Fruit fly (Drosophila melanogaster) whole organism, embryonic: ENCODE results near the gene Mkk4.

Source experiments
- Antp ChIP-seq: fragments of 200-800 bp; sonication (Bioruptor generic); optimal IDR thresholded peaks from 3 replicates; lab custom pipeline; 2016; ENCODE audit warnings: missing biosample characterization, missing genetic modification characterization
- CG12299 ChIP-seq: fragments of 200-800 bp; sonication (Bioruptor generic); optimal IDR thresholded peaks from 2 replicates; lab custom pipeline; 2018; ENCODE audit warnings: missing biosample characterization, mild to moderate bottlenecking, missing genetic modification characterization
- CG1233 ChIP-seq: fragments of 200-800 bp; sonication (Bioruptor generic); optimal IDR thresholded peaks from 4 replicates; lab custom pipeline; 2018; ENCODE audit warnings: missing biosample characterization, mild to moderate bottlenecking, missing genetic modification characterization
- CG12942 ChIP-seq: fragments of 200-800 bp; sonication (Bioruptor generic); optimal IDR thresholded peaks from 3 replicates; lab custom pipeline; 2016; ENCODE audit warnings: missing biosample characterization, missing genetic modification characterization
- CG13123 ChIP-seq: fragments of 200-800 bp; sonication (Bioruptor generic); optimal IDR thresholded peaks from 2 replicates; lab custom pipeline; 2016; ENCODE audit warnings: missing biosample characterization, missing genetic modification characterization
- CG13287 ChIP-seq: fragments of 200-800 bp; sonication (Bioruptor generic); IDR thresholded peaks from 2 replicates; pipeline ENCODE4 v1.3.6; 2022; ENCODE audit warnings: missing biosample characterization, missing genetic modification characterization; ENCODE audit not compliant: partially characterized antibody
- CG14860 ChIP-seq: fragments of 200-800 bp; sonication (Bioruptor generic); IDR thresholded peaks from 3 replicates; pipeline ENCODE4 v1.3.6; 2022; ENCODE audit warnings: missing biosample characterization, missing genetic modification characterization; ENCODE audit not compliant: partially characterized antibody
- CG16815 ChIP-seq: fragments of 200-800 bp; sonication (Bioruptor generic); optimal IDR thresholded peaks from 3 replicates; lab custom pipeline; 2017; ENCODE audit warnings: missing biosample characterization, mild to moderate bottlenecking, missing genetic modification characterization
- CG17186 ChIP-seq: fragments of 200-800 bp; sonication (Bioruptor generic); optimal IDR thresholded peaks from 3 replicates; lab custom pipeline; 2017; ENCODE audit warnings: missing biosample characterization, missing genetic modification reagents, missing genetic modification characterization
- CG1832 ChIP-seq: fragments of 200-800 bp; sonication (Bioruptor generic); optimal IDR thresholded peaks from 2 replicates; lab custom pipeline; 2017; ENCODE audit warnings: missing biosample characterization, mild to moderate bottlenecking, missing genetic modification characterization, inconsistent platforms
- CG3163 ChIP-seq: fragments of 200-800 bp; sonication (Bioruptor generic); optimal IDR thresholded peaks from 3 replicates; lab custom pipeline; 2016; ENCODE audit warnings: missing biosample characterization, missing genetic modification characterization
- CG3726 ChIP-seq: fragments of 200-800 bp; sonication (Bioruptor generic); IDR thresholded peaks from 3 replicates; pipeline ENCODE4, ENCODE4 v1.3.6; 2022; ENCODE audit warnings: missing biosample characterization, missing genetic modification characterization
- CG4282 ChIP-seq: fragments of 200-800 bp; sonication (Bioruptor generic); optimal IDR thresholded peaks from 2 replicates; lab custom pipeline; 2016; ENCODE audit warnings: missing biosample characterization, missing genetic modification characterization
- CG4617 ChIP-seq: fragments of 200-800 bp; sonication (Bioruptor generic); optimal IDR thresholded peaks from 3 replicates; lab custom pipeline; 2016; ENCODE audit warnings: missing biosample characterization, missing genetic modification characterization, borderline replicate concordance
- CG6683 ChIP-seq: fragments of 200-800 bp; sonication (Bioruptor generic); optimal IDR thresholded peaks from 2 replicates; lab custom pipeline; 2017; ENCODE audit warnings: missing biosample characterization, mild to moderate bottlenecking, missing genetic modification characterization, missing genetic modification reagents
- CG7987 ChIP-seq: fragments of 200-800 bp; sonication (Bioruptor generic); optimal IDR thresholded peaks from 2 replicates; lab custom pipeline; 2018; ENCODE audit warnings: missing biosample characterization, mild to moderate bottlenecking, missing genetic modification characterization, moderate library complexity
- CG8281 ChIP-seq: fragments of 200-800 bp; sonication (Bioruptor generic); optimal IDR thresholded peaks from 2 replicates; lab custom pipeline; 2018; ENCODE audit warnings: missing biosample characterization, mild to moderate bottlenecking, missing genetic modification characterization, moderate library complexity
- CG8924 ChIP-seq: fragments of 200-800 bp; optimal IDR thresholded peaks from 3 replicates; lab custom pipeline; 2019; ENCODE audit warnings: missing biosample characterization, mild to moderate bottlenecking, missing genetic modification characterization, moderate library complexity
- CG9797 ChIP-seq: fragments of 200-800 bp; sonication (Bioruptor generic); optimal IDR thresholded peaks from 3 replicates; lab custom pipeline; 2018; ENCODE audit warnings: missing biosample characterization, mild to moderate bottlenecking, missing genetic modification characterization
- CHES-1-like ChIP-seq: fragments of 200-800 bp; sonication (Bioruptor generic); optimal IDR thresholded peaks from 2 replicates; lab custom pipeline; 2016; ENCODE audit warnings: missing biosample characterization, missing genetic modification characterization
- CoRest ChIP-seq: fragments of 200-800 bp; sonication (Bioruptor generic); optimal IDR thresholded peaks from 3 replicates; lab custom pipeline; 2018; ENCODE audit warnings: missing biosample characterization, mild to moderate bottlenecking, missing genetic modification characterization, moderate library complexity
- Drgx ChIP-seq: fragments of 200-800 bp; sonication (Bioruptor generic); IDR thresholded peaks from 2 replicates; pipeline ENCODE4 v1.3.6; 2022; ENCODE audit warnings: missing biosample characterization, missing genetic modification characterization
- E2f1 ChIP-seq: fragments of 200-800 bp; sonication (Bioruptor generic); IDR thresholded peaks from 2 replicates; pipeline ENCODE4 v1.3.6; 2022; ENCODE audit warnings: missing biosample characterization, missing genetic modification characterization
- HLH3B ChIP-seq: fragments of 200-800 bp; sonication (Bioruptor generic); IDR thresholded peaks from 2 replicates; pipeline ENCODE4 v1.3.6; 2022; ENCODE audit warnings: missing biosample characterization, missing genetic modification characterization
- Hmr ChIP-seq: fragments of 200-800 bp; sonication (Bioruptor generic); optimal IDR thresholded peaks from 3 replicates; lab custom pipeline; 2017; ENCODE audit warnings: mild to moderate bottlenecking, missing biosample characterization, missing genetic modification reagents, missing genetic modification characterization
- MESR4 ChIP-seq: fragments of 200-800 bp; sonication (Bioruptor generic); optimal IDR thresholded peaks from 2 replicates; lab custom pipeline; 2018; ENCODE audit warnings: missing biosample characterization, mild to moderate bottlenecking, missing genetic modification characterization, moderate library complexity
- Sin3A ChIP-seq: fragments of >200 bp; optimal IDR thresholded peaks from 2 replicates; lab custom pipeline; 2018
- Spps ChIP-seq: fragments of 200-800 bp; sonication (Bioruptor generic); optimal IDR thresholded peaks from 2 replicates; lab custom pipeline; 2018; ENCODE audit warnings: missing biosample characterization, mild to moderate bottlenecking, missing genetic modification characterization
- ara ChIP-seq: fragments of 200-800 bp; sonication (Bioruptor generic); IDR thresholded peaks from 2 replicates; pipeline ENCODE4 v1.3.6; 2022; ENCODE audit warnings: missing biosample characterization, missing genetic modification characterization
- ase ChIP-seq: fragments of 200-800 bp; sonication (Bioruptor generic); IDR thresholded peaks from 3 replicates; pipeline ENCODE4 v1.3.6; 2022; ENCODE audit warnings: missing biosample characterization, missing genetic modification characterization
- ash1 ChIP-seq: fragments of 200-800 bp; sonication (Bioruptor generic); optimal IDR thresholded peaks from 2 replicates; lab custom pipeline; 2018; ENCODE audit warnings: missing biosample characterization, mild to moderate bottlenecking, missing genetic modification characterization
- bigmax ChIP-seq: fragments of 200-800 bp; sonication (Bioruptor generic); optimal IDR thresholded peaks from 2 replicates; lab custom pipeline; 2018; ENCODE audit warnings: missing biosample characterization, mild to moderate bottlenecking, missing genetic modification characterization
- btn ChIP-seq: fragments of 200-800 bp; sonication (Bioruptor generic); optimal IDR thresholded peaks from 2 replicates; lab custom pipeline; 2016; ENCODE audit warnings: missing biosample characterization, missing genetic modification characterization
- esg ChIP-seq: fragments of 200-800 bp; sonication (Bioruptor generic); conservative IDR thresholded peaks from 2 replicates; pipeline ENCODE4 v1.3.6; 2022; ENCODE audit warnings: missing biosample characterization, missing genetic modification characterization
- gcm ChIP-seq: fragments of 200-800 bp; sonication (Bioruptor generic); optimal IDR thresholded peaks from 2 replicates; lab custom pipeline; 2019; ENCODE audit warnings: missing biosample characterization, mild to moderate bottlenecking, missing genetic modification characterization, moderate library complexity
- gem ChIP-seq: fragments of 200-800 bp; sonication (Bioruptor generic); optimal IDR thresholded peaks from 2 replicates; lab custom pipeline; 2019; ENCODE audit warnings: missing biosample characterization, mild to moderate bottlenecking, missing genetic modification characterization, moderate library complexity
- hbn ChIP-seq: fragments of 200-800 bp; sonication (Bioruptor generic); IDR thresholded peaks from 2 replicates; pipeline ENCODE4 v1.3.6; 2022; ENCODE audit warnings: missing biosample characterization, missing genetic modification characterization; ENCODE audit not compliant: partially characterized antibody
- lmd ChIP-seq: fragments of 200-800 bp; sonication (Bioruptor generic); IDR thresholded peaks from 2 replicates; pipeline ENCODE4 v1.3.6; 2022; ENCODE audit warnings: missing biosample characterization, missing genetic modification characterization
- luna ChIP-seq: fragments of 200-800 bp; sonication (Bioruptor generic); optimal IDR thresholded peaks from 2 replicates; lab custom pipeline; 2016; ENCODE audit warnings: missing biosample characterization, missing genetic modification characterization
- nau ChIP-seq: fragments of 200-800 bp; sonication (Bioruptor generic); optimal IDR thresholded peaks from 3 replicates; lab custom pipeline; 2017; ENCODE audit warnings: missing biosample characterization, mild to moderate bottlenecking, missing genetic modification characterization, missing genetic modification reagents
- pan ChIP-seq, 4 experiments: fragments of >200 bp in 3 of 4; fragments of 200-800 bp in 1 of 4; sonication (Bioruptor generic) in 1 of 4; optimal IDR thresholded peaks in 3 of 4; IDR thresholded peaks in 1 of 4; 2 replicates each; pipeline versions ENCODE4 v1.3.6 to Lab custom; 2017 to 2022; ENCODE audit warnings: missing biosample characterization in 2 of 4, missing genetic modification characterization in 2 of 4, mixed read lengths in 1 of 4
- pnt ChIP-seq: fragments of 200-800 bp; sonication (Bioruptor generic); optimal IDR thresholded peaks from 3 replicates; lab custom pipeline; 2016; ENCODE audit warnings: missing biosample characterization, missing genetic modification characterization
- sima ChIP-seq: fragments of 200-800 bp; sonication (Bioruptor generic); optimal IDR thresholded peaks from 2 replicates; lab custom pipeline; 2016; ENCODE audit warnings: missing biosample characterization, missing genetic modification characterization
- trem ChIP-seq: fragments of 200-800 bp; optimal IDR thresholded peaks from 3 replicates; lab custom pipeline; 2019; ENCODE audit warnings: missing biosample characterization, mild to moderate bottlenecking, missing genetic modification characterization, moderate library complexity
- trh ChIP-seq: fragments of 200-800 bp; sonication (Bioruptor generic); optimal IDR thresholded peaks from 2 replicates; lab custom pipeline; 2016; ENCODE audit warnings: missing biosample characterization, missing genetic modification characterization
- ttk ChIP-seq: fragments of 200-800 bp; sonication (Bioruptor generic); IDR thresholded peaks from 2 replicates; pipeline ENCODE4 v2.1.2; 2022; ENCODE audit warnings: missing biosample characterization, missing genetic modification characterization
- tup ChIP-seq: fragments of 200-800 bp; sonication (Bioruptor generic); optimal IDR thresholded peaks from 2 replicates; lab custom pipeline; 2016; ENCODE audit warnings: missing biosample characterization, mild to moderate bottlenecking, missing genetic modification characterization, moderate library complexity
- unc-4 ChIP-seq: fragments of 200-800 bp; sonication (Bioruptor generic); IDR thresholded peaks from 2 replicates; pipeline ENCODE4 v1.3.6; 2022; ENCODE audit warnings: missing biosample characterization, missing genetic modification characterization; ENCODE audit not compliant: partially characterized antibody

Mkk4 gene

DNA sequence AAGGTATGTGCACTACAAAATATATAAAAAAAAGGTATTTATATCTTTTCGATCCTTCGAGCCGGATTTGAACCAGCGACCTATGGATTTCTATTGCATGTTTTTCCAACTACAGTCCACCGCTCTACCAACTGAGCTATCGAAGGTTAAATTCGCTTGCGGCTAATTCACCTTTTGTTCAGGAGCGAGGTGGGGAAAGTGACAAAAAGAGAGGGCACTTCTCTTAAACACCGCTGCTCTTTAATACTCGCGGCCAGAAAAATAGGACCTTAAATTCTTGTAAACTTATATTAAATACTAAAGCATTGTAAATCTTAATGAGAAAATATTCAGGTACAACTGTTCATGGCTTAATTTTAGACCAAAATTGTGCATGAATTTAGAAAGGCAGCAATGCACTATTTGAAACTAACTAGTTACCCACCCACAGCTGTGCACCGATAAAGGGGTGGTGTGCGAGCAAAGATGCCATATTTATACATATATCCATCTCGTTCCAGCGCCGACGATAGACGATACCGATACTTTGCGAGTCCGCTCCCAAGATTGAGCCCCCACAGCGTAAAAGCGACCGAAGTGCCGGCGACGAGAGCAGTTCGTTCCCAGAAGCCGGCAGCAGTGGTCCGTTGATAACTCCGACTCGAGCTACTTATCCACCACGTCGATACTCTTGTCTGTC lies 18.6 kb upstream of the Mkk4 start (continued):
- TF ChIP-seq hbn (GFP tag; lab: Robert Waterston, UW) (peak; percentile 65; the same call in 1 of the 2 replicates), tup (peak; percentile 97), CG3163 (GFP tag; lab: Kevin White, UChicago) (peak; percentile 100), ara (GFP tag; lab: Robert Waterston, UW) (peak; percentile 98), pan (optimal IDR thresholded peaks at IDR 0.05; lab: Kevin White, UChicago) (no peak), pan (GFP tag; optimal IDR thresholded peaks at IDR 0.05 in 1 of 2, IDR thresholded peaks at IDR 0.05 in 1 of 2) (peak in 1 of 2 experiments; percentile 97), bigmax (GFP tag; lab: Kevin White, UChicago) (peak; percentile 85), CHES-1-like (GFP tag; lab: Kevin White, UChicago) (peak; percentile 96), trem (peak; percentile 96), gem (peak; percentile 99), CG12942 (peak; percentile 95), CG14860 (no peak; the same call in 1 of the 3 replicates), pnt (GFP tag; lab: Kevin White, UChicago) (peak; percentile 95), CG3726 (peak; percentile 93), CG8281 (tag; lab: Kevin White, UChicago) (peak; percentile 87), CG4282 (GFP tag; lab: Kevin White, UChicago) (peak; percentile 88), unc-4 (GFP tag; lab: Robert Waterston, UW) (peak; percentile 70), CG13287 (peak; percentile 75), HLH3B (peak; percentile 97), CG9797 (GFP tag; lab: Kevin White, UChicago) (peak; percentile 68), ttk (peak; percentile 97), CG6683 (GFP tag; lab: Kevin White, UChicago) (peak; percentile 97), ash1 (GFP tag; lab: Kevin White, UChicago) (peak; percentile 95), CG13123 (GFP tag; lab: Kevin White, UChicago) (peak; percentile 96), trh (GFP tag; lab: Kevin White, UChicago) (peak; percentile 95), lmd (GFP tag; lab: Robert Waterston, UW) (peak; percentile 94), ase (peak; percentile 96), Antp (GFP tag; lab: Kevin White, UChicago) (peak; percentile 96), CG1233 (GFP tag; lab: Kevin White, UChicago) (peak; percentile 97), Sin3A (lab: Kevin White, UChicago) (no peak), MESR4 (GFP tag; lab: Kevin White, UChicago) (peak; percentile 81), Hmr (GFP tag; lab: Kevin White, UChicago) (peak; percentile 99), CG17186 (GFP tag; lab: Kevin White, UChicago) (peak; percentile 93), CG12299 (tag; lab: Kevin White, UChicago) (peak; percentile 97), CoRest (tag; lab: Kevin White, UChicago) (peak; percentile 97), esg (GFP tag; lab: Robert Waterston, UW) (peak; percentile 92), CG7987 (GFP tag; lab: Kevin White, UChicago) (peak; percentile 96), sima (GFP tag; lab: Kevin White, UChicago) (peak; percentile 94), CG4617 (GFP tag; lab: Kevin White, UChicago) (peak; percentile 92), CG1832 (GFP tag; lab: Kevin White, UChicago) (peak; percentile 72), E2f1 (GFP tag; lab: Robert Waterston, UW) (peak; percentile 96), gcm (GFP tag; lab: Kevin White, UChicago) (peak; percentile 99), CG16815 (GFP tag; lab: Kevin White, UChicago) (peak; percentile 96), nau (GFP tag; lab: Kevin White, UChicago) (peak; percentile 98), luna (GFP tag; lab: Kevin White, UChicago) (peak; percentile 89), Spps (peak; percentile 97), btn (GFP tag; lab: Kevin White, UChicago) (peak; percentile 95), CG8924 (tag; lab: Kevin White, UChicago) (peak; percentile 99), Drgx (GFP tag; lab: Robert Waterston, UW) (peak; percentile 98)
